Worm (Caenorhabditis elegans): ENCODE data around the gene slc-25A26.

Gene slc-25A26

DNA sequence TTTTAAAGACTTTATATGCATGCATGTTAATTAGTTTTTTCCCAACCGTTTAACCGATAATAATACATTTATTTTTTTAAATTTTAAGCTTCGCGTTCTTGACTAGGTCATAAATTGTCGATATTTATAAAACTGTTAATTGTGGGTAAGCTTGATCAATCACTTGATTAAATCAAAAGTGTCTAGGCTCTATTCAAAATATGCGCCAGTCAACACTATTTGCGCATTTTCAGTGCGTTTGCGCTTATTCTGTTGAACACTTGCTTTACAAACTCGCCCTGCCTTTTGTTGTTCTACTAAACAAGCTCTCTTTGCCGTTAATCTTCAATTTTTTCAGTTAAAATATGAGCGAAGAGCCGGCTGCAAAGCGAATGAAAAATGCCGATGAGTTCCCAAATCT lies 39.1 kb upstream of the slc-25A26 start, which contains the start of gene spr-2 (continued):
- TF ChIP-seq Y55F3AM.14 (GFP tag; optimal IDR thresholded peaks at IDR 0.05) (no peak), C34F6.9 (tag; optimal IDR thresholded peaks at IDR 0.05) (peak; percentile 91), lin-39 (tag; optimal IDR thresholded peaks at IDR 0.05) (no peak), nhr-21 (tag; optimal IDR thresholded peaks at IDR 0.05) (peak; percentile 56), ztf-1 (GFP tag; conservative IDR thresholded peaks at IDR 0.05) (no peak), unc-39 (tag; optimal IDR thresholded peaks at IDR 0.05) (no peak), blmp-1 (tag; optimal IDR thresholded peaks at IDR 0.05; ENCODE audit: insufficient read depth) (no peak), mbf-1 (tag; optimal IDR thresholded peaks at IDR 0.05) (no peak), nhr-6 (tag; optimal IDR thresholded peaks at IDR 0.05) (peak; percentile 62), nhr-237 (tag; optimal IDR thresholded peaks at IDR 0.05) (no peak), ama-1 (optimal IDR thresholded peaks at IDR 0.05) (no peak), lin-13 (GFP tag; optimal IDR thresholded peaks at IDR 0.05) (peak; percentile 72), fos-1 (tag; optimal IDR thresholded peaks at IDR 0.05) (peak; percentile 40), egl-27 (tag; optimal IDR thresholded peaks at IDR 0.05) (no peak), snpc-4 (tag; optimal IDR thresholded peaks at IDR 0.05) (peak; percentile 25), R02D3.7 (tag; optimal IDR thresholded peaks at IDR 0.05) (no peak), ztf-11 (tag; optimal IDR thresholded peaks at IDR 0.05) (no peak), ceh-82 (tag; optimal IDR thresholded peaks at IDR 0.05) (no peak)

- TF ChIP-seq crh-2 (tag; optimal IDR thresholded peaks at IDR 0.05), result no peak
- TF ChIP-seq unc-62 (GFP tag; optimal IDR thresholded peaks at IDR 0.05), result no peak
- no peak for TF ChIP-seq sma-3 (GFP tag; optimal IDR thresholded peaks at IDR 0.05)
- TF ChIP-seq lin-11 (tag; optimal IDR thresholded peaks at IDR 0.05), result no peak
- TF ChIP-seq gmeb-1 (tag; optimal IDR thresholded peaks at IDR 0.05), result no peak
- no peak for TF ChIP-seq nhr-129 (tag; optimal IDR thresholded peaks at IDR 0.05)
- no peak for TF ChIP-seq Y55F3AM.14 (GFP tag; optimal IDR thresholded peaks at IDR 0.05)
- TF ChIP-seq R02D3.7 (tag; optimal IDR thresholded peaks at IDR 0.05), result no peak
Measured at ce11 chrIV:8892558-8892957, 37.7 kb upstream of the slc-25A26 start, which contains the start of gene C27B7.2. C27B7.2 (plus strand) TSS chrIV:8892858.

ce11 chrIV:8893746-8894145 lies 36.5 kb upstream of the slc-25A26 start, which contains the start of gene rad-54.L2:
rad-54.L2 (plus strand) TSS chrIV:8894077.
- TF ChIP-seq F13H6.1 (tag; optimal IDR thresholded peaks at IDR 0.05) (peak; percentile 29), gmeb-1 (tag; optimal IDR thresholded peaks at IDR 0.05) (peak; percentile 46), lin-13 (GFP tag; optimal IDR thresholded peaks at IDR 0.05) (peak; percentile 37), snpc-4 (tag; optimal IDR thresholded peaks at IDR 0.05) (peak; percentile 52), lsy-2 (tag; optimal IDR thresholded peaks at IDR 0.05) (peak; percentile 30 to 72), nhr-10 (tag; optimal IDR thresholded peaks at IDR 0.05) (peak; percentile 39), fos-1 (tag; optimal IDR thresholded peaks at IDR 0.05) (peak; percentile 63), nhr-129 (tag; optimal IDR thresholded peaks at IDR 0.05) (peak; percentile 64), sma-3 (GFP tag; optimal IDR thresholded peaks at IDR 0.05) (peak; percentile 36), crh-2 (tag; optimal IDR thresholded peaks at IDR 0.05) (peak; percentile 80), elt-3 (tag; optimal IDR thresholded peaks at IDR 0.05) (no peak), ztf-1 (GFP tag; conservative IDR thresholded peaks at IDR 0.05) (no peak), C34F6.9 (tag; optimal IDR thresholded peaks at IDR 0.05) (peak; percentile 96), dmd-4 (tag; optimal IDR thresholded peaks at IDR 0.05) (no peak), nhr-25 (tag; optimal IDR thresholded peaks at IDR 0.05) (peak; percentile 61), unc-55 (GFP tag; optimal IDR thresholded peaks at IDR 0.05) (peak; percentile 86), blmp-1 (tag; optimal IDR thresholded peaks at IDR 0.05; ENCODE audit: insufficient read depth) (no peak)

DNA sequence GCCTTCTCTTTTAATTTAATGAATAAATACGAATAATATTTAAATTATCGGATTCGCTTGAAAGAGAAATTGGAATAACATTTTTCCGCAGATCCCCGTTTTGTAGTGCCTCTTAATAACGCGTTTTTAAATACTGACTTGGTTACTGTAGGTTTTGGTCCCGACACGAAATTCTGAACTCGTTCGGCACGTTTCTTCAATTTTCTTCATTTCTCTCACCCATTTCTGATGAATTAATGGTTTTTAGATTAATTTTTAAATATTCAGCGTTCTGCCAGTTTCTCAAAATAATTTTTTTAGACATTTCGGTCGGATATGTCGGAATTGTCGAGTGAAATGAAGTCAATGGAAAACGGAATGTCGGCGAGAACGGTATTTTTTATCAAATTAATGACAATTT lies 28.9 kb upstream of the slc-25A26 start, which contains the start of gene C27B7.5:
C27B7.5 (plus strand) TSS at position 301 of the 400 bp plus-strand sequence.
- TF ChIP-seq Y55F3AM.14 (GFP tag; optimal IDR thresholded peaks at IDR 0.05) (no peak), ZK546.5 (tag; optimal IDR thresholded peaks at IDR 0.05) (no peak), blmp-1 (tag; optimal IDR thresholded peaks at IDR 0.05; ENCODE audit: insufficient read depth) (no peak), alr-1 (tag; optimal IDR thresholded peaks at IDR 0.05) (no peak), lin-39 (tag; optimal IDR thresholded peaks at IDR 0.05) (no peak), crh-2 (tag; optimal IDR thresholded peaks at IDR 0.05) (no peak), lin-11 (tag; optimal IDR thresholded peaks at IDR 0.05) (no peak), gmeb-1 (tag; optimal IDR thresholded peaks at IDR 0.05) (no peak), ceh-82 (tag; optimal IDR thresholded peaks at IDR 0.05) (no peak), ceh-16 (tag; optimal IDR thresholded peaks at IDR 0.05) (no peak), nhr-23 (tag; optimal IDR thresholded peaks at IDR 0.05) (no peak), ztf-11 (tag; optimal IDR thresholded peaks at IDR 0.05) (no peak), nhr-25 (tag; optimal IDR thresholded peaks at IDR 0.05) (no peak), nhr-6 (tag; optimal IDR thresholded peaks at IDR 0.05) (no peak), nhr-129 (tag; optimal IDR thresholded peaks at IDR 0.05) (no peak), unc-55 (GFP tag; optimal IDR thresholded peaks at IDR 0.05) (no peak), lin-13 (GFP tag; optimal IDR thresholded peaks at IDR 0.05) (no peak), mdl-1 (tag; optimal IDR thresholded peaks at IDR 0.05) (no peak)

All from whole organism, L2 larva.